Worm (Caenorhabditis elegans): Measurements from ENCODE around the gene miro-1.
A peak's percentile ranks its signal among the peaks of the same experiment; 100 is the strongest.

The miro-1 gene

ce11 chrIV:4749728-4750278 lies 34.2 kb upstream of the miro-1 start, which contains the start of the genes rpl-20 and Y17G9B.5 (continued):
- TF ChIP-seq B0035.1 (tag; optimal IDR thresholded peaks at IDR 0.05) (peak; percentile 96), C17E4.6 (GFP tag; IDR thresholded peaks at IDR 0.05) (peak; percentile 99), Y79H2A.3 (GFP tag; conservative IDR thresholded peaks at IDR 0.05) (peak; percentile 97), zim-3 (tag; optimal IDR thresholded peaks at IDR 0.05) (peak; percentile 84), somi-1 (GFP tag; optimal IDR thresholded peaks at IDR 0.05) (peak; percentile 100), rcor-1 (GFP tag; IDR thresholded peaks at IDR 0.05) (peak; percentile 99), fkh-3 (tag; optimal IDR thresholded peaks at IDR 0.05) (peak; percentile 82), madf-10 (tag; optimal IDR thresholded peaks at IDR 0.05) (peak; percentile 97), hlh-12 (tag; optimal IDR thresholded peaks at IDR 0.05) (no peak), T07F8.4 (tag; optimal IDR thresholded peaks at IDR 0.05) (peak; percentile 92), nhr-179 (tag; optimal IDR thresholded peaks at IDR 0.05) (no peak), snpc-1.3 (tag; optimal IDR thresholded peaks at IDR 0.05; ENCODE audit: insufficient read depth) (peak; percentile 99), T26A5.8 (tag; optimal IDR thresholded peaks at IDR 0.05) (peak; percentile 69), D2030.7 (GFP tag; IDR thresholded peaks at IDR 0.05) (peak; percentile 100), lin-40 (tag; optimal IDR thresholded peaks at IDR 0.05) (peak; percentile 99), Y56A3A.18 (GFP tag; IDR thresholded peaks at IDR 0.05) (peak; percentile 99), zfh-2 (GFP tag; conservative IDR thresholded peaks at IDR 0.05) (peak; percentile 72), K11D2.4 (GFP tag; IDR thresholded peaks at IDR 0.05) (peak; percentile 100), tbp1 (GFP tag; optimal IDR thresholded peaks at IDR 0.05) (peak; percentile 84), ZK185.1 (tag; optimal IDR thresholded peaks at IDR 0.05; ENCODE audit: poor library complexity, severe bottlenecking) (peak; percentile 99), Y53F4B.3 (GFP tag; IDR thresholded peaks at IDR 0.05) (peak; percentile 91), madf-6 (GFP tag; IDR thresholded peaks at IDR 0.05) (peak; percentile 99), snpc-1.1 (tag; optimal IDR thresholded peaks at IDR 0.05; ENCODE audit: insufficient read depth) (peak; percentile 92), let-526 (GFP tag; IDR thresholded peaks at IDR 0.05) (peak; percentile 99), lir-1 (GFP tag; conservative IDR thresholded peaks at IDR 0.05) (peak; percentile 99), lsl-1 (GFP tag; optimal IDR thresholded peaks at IDR 0.05) (peak; percentile 100), chd-7 (tag; optimal IDR thresholded peaks at IDR 0.05) (peak; percentile 99), nfya-2 (GFP tag; IDR thresholded peaks at IDR 0.05) (peak; percentile 95), ceh-58 (GFP tag; IDR thresholded peaks at IDR 0.05) (0 out of 2 replicates have a peak, but pooled peaks have one; percentile 54), ztf-25 (GFP tag; IDR thresholded peaks at IDR 0.05) (peak; percentile 88), ceh-40 (GFP tag; IDR thresholded peaks at IDR 0.05) (peak; percentile 92), die-1 (tag; optimal IDR thresholded peaks at IDR 0.05) (peak; percentile 91), unc-62 (GFP tag; optimal IDR thresholded peaks at IDR 0.05) (peak; percentile 32), ceh-27 (GFP tag; optimal IDR thresholded peaks at IDR 0.05) (peak; percentile 99), efl-1 (GFP tag; optimal IDR thresholded peaks at IDR 0.05) (peak; percentile 93), dpff-1 (tag; optimal IDR thresholded peaks at IDR 0.05) (peak; percentile 78), let-607 (tag; optimal IDR thresholded peaks at IDR 0.05) (peak; percentile 95 to 97), sea-2 (GFP tag; IDR thresholded peaks at IDR 0.05) (peak; percentile 91), F22D6.2 (tag; optimal IDR thresholded peaks at IDR 0.05) (peak; percentile 96), rpc-1 (optimal IDR thresholded peaks at IDR 0.05) (peak; percentile 45), rpc-1 (tag; optimal IDR thresholded peaks at IDR 0.05) (peak; percentile 14), nfya-1 (tag; optimal IDR thresholded peaks at IDR 0.05; ENCODE audit: borderline replicate concordance, insufficient read depth) (no peak), ekl-4 (GFP tag; IDR thresholded peaks at IDR 0.05) (peak; percentile 99), ztf-22 (GFP tag; optimal IDR thresholded peaks at IDR 0.05) (peak; percentile 98), lin-26 (GFP tag; IDR thresholded peaks at IDR 0.05) (peak; percentile 90), nhr-120 (GFP tag; IDR thresholded peaks at IDR 0.05) (peak; percentile 96), bed-1 (GFP tag; IDR thresholded peaks at IDR 0.05) (0 out of 2 replicates have a peak, but pooled peaks have one; percentile 85), B0336.3 (GFP tag; IDR thresholded peaks at IDR 0.05) (peak; percentile 100)

All from whole organism, young adult.